Fruit fly (Drosophila melanogaster) Kc167 (cell line): Measurements from ENCODE around the gene TwdlX.

Experiments used
- Myc ChIP-seq: fragments of >200 bp; optimal IDR thresholded peaks from 2 replicates; lab custom pipeline; 2017; ENCODE audit warnings: missing external identifiers
- Sin3A ChIP-seq: fragments of >200 bp; optimal IDR thresholded peaks from 2 replicates; lab custom pipeline; 2018; ENCODE audit warnings: missing external identifiers
- h ChIP-seq: fragments of >200 bp; optimal IDR thresholded peaks from 3 replicates; lab custom pipeline; 2018; ENCODE audit warnings: missing external identifiers
- insv ChIP-seq: fragments of >200 bp; optimal IDR thresholded peaks from 3 replicates; lab custom pipeline; 2018; ENCODE audit warnings: missing external identifiers
- psq ChIP-seq: fragments of >200 bp; optimal IDR thresholded peaks from 2 replicates; lab custom pipeline; 2017; ENCODE audit warnings: missing external identifiers
- ttk ChIP-seq: sonication (Bioruptor generic); optimal IDR thresholded peaks from 2 replicates; lab custom pipeline; 2017; ENCODE audit warnings: missing external identifiers

- TF ChIP-seq psq (lab: Kevin White, UChicago), result no peak
- TF ChIP-seq Sin3A (lab: Kevin White, UChicago), result no peak
- no peak for TF ChIP-seq insv (lab: Kevin White, UChicago)
- no peak for TF ChIP-seq h (lab: Kevin White, UChicago)
- no peak for TF ChIP-seq ttk (lab: Kevin White, UChicago)
- TF ChIP-seq Myc (lab: Kevin White, UChicago), result no peak
Measured at dm6 chrX:16740606-16741005, 9.7 kb downstream of the TwdlX start, which contains the start of gene CG32568.
